Worm (Caenorhabditis elegans): ENCODE data around the gene lit-1.

The lit-1 gene

DNA sequence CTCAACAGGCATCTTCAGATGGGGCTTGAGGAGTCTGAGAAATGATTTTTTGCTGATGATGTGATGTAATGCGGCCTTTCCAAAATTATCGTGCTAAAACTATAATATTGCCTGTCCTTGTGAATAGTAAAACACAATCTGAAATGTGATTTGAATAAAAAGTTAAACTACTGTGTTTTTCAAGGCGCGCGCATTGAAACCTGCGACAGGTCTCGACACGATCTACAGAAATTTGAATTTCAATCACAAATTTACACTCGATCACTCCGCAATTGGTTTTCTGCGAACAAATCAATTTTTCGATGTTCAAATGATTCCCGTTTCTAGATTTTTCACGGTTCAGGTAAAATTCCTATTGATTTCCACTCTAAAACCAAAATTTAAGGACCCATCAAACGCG is 53.9 kb downstream of the lit-1 start, which contains the start of gene toca-2 (continued):
- TF ChIP-seq D2030.7 (GFP tag; IDR thresholded peaks at IDR 0.05) (peak; percentile 73), rec-8 (tag; optimal IDR thresholded peaks at IDR 0.05) (no peak), akir-1 (GFP tag; optimal IDR thresholded peaks at IDR 0.05) (no peak), F33H1.4 (GFP tag; IDR thresholded peaks at IDR 0.05) (peak; percentile 91), snpc-4 (GFP tag; optimal IDR thresholded peaks at IDR 0.05) (no peak), snpc-4 (tag; optimal IDR thresholded peaks at IDR 0.05) (peak in 1 of 4 experiments; percentile 7), mcd-1 (GFP tag; IDR thresholded peaks at IDR 0.05) (no peak), nhr-120 (GFP tag; IDR thresholded peaks at IDR 0.05) (no peak), F49E8.2 (tag; optimal IDR thresholded peaks at IDR 0.05; ENCODE audit: insufficient read depth) (peak; percentile 14), ceh-79 (tag; optimal IDR thresholded peaks at IDR 0.05) (no peak)

DNA sequence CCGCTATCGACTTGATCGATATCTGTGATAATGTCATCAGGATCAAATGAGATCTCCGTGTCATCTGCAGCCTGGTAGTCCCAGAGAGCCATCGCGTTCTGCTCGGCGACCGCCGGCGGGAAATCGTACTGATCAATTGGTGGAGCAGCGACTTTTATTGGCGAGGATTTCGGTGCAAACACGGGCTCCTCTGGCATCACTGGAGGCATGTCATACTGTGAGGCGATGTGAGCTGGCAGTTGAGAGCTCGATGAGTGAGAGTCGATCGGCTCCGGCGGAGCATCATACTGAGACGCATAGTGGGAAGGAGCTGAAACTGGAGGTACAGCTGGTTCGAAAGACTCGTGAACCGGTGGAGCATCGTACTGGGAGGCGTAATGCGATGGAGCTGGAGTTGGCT is 57.9 kb downstream of the lit-1 start:
- no peak for TF ChIP-seq hlh-26 (GFP tag; conservative IDR thresholded peaks at IDR 0.05)
- TF ChIP-seq zfh-2 (GFP tag; conservative IDR thresholded peaks at IDR 0.05): peak; percentile 55; the same call in 1 of the 2 replicates
- no peak for TF ChIP-seq ceh-40 (GFP tag; IDR thresholded peaks at IDR 0.05)
- no peak for TF ChIP-seq cebp-1 (GFP tag; IDR thresholded peaks at IDR 0.05)
- no peak for TF ChIP-seq cebp-1 (tag; optimal IDR thresholded peaks at IDR 0.05)
- no peak for TF ChIP-seq bed-1 (GFP tag; IDR thresholded peaks at IDR 0.05)
- no peak for TF ChIP-seq C06A6.2 (GFP tag; conservative IDR thresholded peaks at IDR 0.05)
- TF ChIP-seq cebp-2 (GFP tag; IDR thresholded peaks at IDR 0.05): no peak
- no peak for TF ChIP-seq somi-1 (GFP tag; optimal IDR thresholded peaks at IDR 0.05)
- no peak for TF ChIP-seq tbx-9 (tag; optimal IDR thresholded peaks at IDR 0.05; ENCODE audit: borderline replicate concordance)
- TF ChIP-seq madf-10 (tag; optimal IDR thresholded peaks at IDR 0.05): no peak
- no peak for TF ChIP-seq mes-4 (tag; optimal IDR thresholded peaks at IDR 0.05)
- TF ChIP-seq lin-26 (GFP tag; IDR thresholded peaks at IDR 0.05): no peak
- TF ChIP-seq hsf-1 (GFP tag; IDR thresholded peaks at IDR 0.05): 0 out of 2 replicates have a peak, but pooled peaks have one; percentile 28
- TF ChIP-seq egrh-3 (GFP tag; IDR thresholded peaks at IDR 0.05): 0 out of 2 replicates have a peak, but pooled peaks have one; percentile 12
- TF ChIP-seq attf-5 (GFP tag; optimal IDR thresholded peaks at IDR 0.05): no peak
- no peak for TF ChIP-seq Y56A3A.18 (GFP tag; IDR thresholded peaks at IDR 0.05)
- no peak for TF ChIP-seq mel-28 (tag; optimal IDR thresholded peaks at IDR 0.05; ENCODE audit: borderline replicate concordance)
- no peak for TF ChIP-seq nhr-179 (tag; optimal IDR thresholded peaks at IDR 0.05)
- no peak for TF ChIP-seq Y67H2A.10 (GFP tag; conservative IDR thresholded peaks at IDR 0.05)
- TF ChIP-seq bed-2 (GFP tag; IDR thresholded peaks at IDR 0.05): no peak

DNA sequence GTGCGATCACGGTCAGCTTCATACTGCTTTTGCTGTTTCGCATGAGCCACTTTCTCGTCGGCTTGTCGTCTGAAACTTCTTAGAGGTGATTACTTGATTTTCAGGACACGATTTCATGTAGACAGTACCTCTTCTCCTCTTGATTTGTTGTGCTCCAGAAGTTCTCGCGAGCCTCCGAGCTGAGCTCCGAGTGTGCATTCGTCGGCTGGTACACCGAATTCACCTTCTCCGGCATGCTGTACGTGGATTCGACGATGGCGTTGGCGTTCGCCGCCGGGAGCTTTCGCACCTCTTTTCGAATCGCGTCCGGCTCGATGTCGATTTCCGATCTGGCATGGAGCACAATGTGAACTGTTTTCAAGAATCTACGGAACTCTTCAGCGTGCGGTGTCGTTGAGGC is 59.2 kb downstream of the lit-1 start:
- TF ChIP-seq attf-3 (GFP tag; conservative IDR thresholded peaks at IDR 0.05) (no peak), K11D2.4 (GFP tag; IDR thresholded peaks at IDR 0.05) (no peak), zfh-2 (GFP tag; conservative IDR thresholded peaks at IDR 0.05) (0 out of 2 replicates have a peak, but pooled peaks have one; percentile 42), ama-1 (optimal IDR thresholded peaks at IDR 0.05) (no peak), ama-1 (GFP tag; optimal IDR thresholded peaks at IDR 0.05) (no peak), hmg-1.2 (GFP tag; IDR thresholded peaks at IDR 0.05) (no peak), lin-35 (GFP tag; optimal IDR thresholded peaks at IDR 0.05) (no peak), athp-1 (tag; optimal IDR thresholded peaks at IDR 0.05) (no peak)
